Fruit fly (Drosophila melanogaster): ENCODE results near the gene Syn.

Gene Syn

DNA sequence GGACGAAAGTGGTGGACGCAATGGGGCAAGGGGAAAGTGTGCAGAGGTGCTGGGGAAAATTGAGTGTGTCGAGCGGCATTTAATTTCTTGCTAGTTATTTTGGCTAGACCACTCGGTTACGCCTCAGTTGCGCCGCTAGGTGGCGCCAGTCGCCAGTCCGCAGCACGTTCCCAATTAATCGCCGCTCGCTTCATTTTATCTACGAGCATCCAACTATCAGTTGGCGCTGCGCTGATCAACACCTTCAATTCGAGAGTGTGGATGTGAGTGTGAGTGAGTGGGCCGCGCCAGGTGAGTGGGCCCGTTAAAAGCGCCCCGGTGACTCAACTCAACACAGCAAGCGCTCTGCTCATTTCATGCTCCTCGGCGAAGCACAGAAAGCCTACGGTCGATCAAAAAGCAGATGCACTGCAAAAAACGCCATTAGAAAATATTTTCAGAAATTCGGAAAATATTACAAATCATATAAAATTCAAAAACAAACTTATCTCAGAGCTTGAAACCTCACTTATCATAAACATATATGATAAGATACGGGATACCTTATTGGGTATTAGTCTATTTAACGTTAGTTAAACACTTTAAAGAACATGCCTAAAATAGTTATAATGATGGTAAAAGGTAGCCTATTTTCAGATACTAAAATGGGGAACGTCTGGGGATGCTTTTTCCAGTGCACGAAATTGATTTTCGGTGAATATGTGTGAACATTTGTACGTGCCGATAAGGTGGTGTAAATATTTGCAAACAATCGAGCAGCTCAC is 77.8 kb downstream of the Syn start (continued):
- TF ChIP-seq emc (GFP tag; optimal IDR thresholded peaks at IDR 0.05) (peak; percentile 52), croc (GFP tag; conservative IDR thresholded peaks at IDR 0.05) (no peak; the same call in 2 of the 3 replicates), CG13894 (tag; optimal IDR thresholded peaks at IDR 0.05) (peak; percentile 64), ro (GFP tag; IDR thresholded peaks at IDR 0.05) (no peak), CG4328 (GFP tag; optimal IDR thresholded peaks at IDR 0.05) (peak; percentile 69), ewg (GFP tag; optimal IDR thresholded peaks at IDR 0.05) (peak; percentile 75), CG8281 (tag; optimal IDR thresholded peaks at IDR 0.05) (peak; percentile 57), slbo (GFP tag; IDR thresholded peaks at IDR 0.05) (peak; percentile 86), Gsc (GFP tag; IDR thresholded peaks at IDR 0.05) (no peak), NC2α (GFP tag; optimal IDR thresholded peaks at IDR 0.05) (peak; percentile 18), gcm2 (GFP tag; optimal IDR thresholded peaks at IDR 0.05) (peak; percentile 67), pita (GFP tag; optimal IDR thresholded peaks at IDR 0.05) (no peak), CkIIα-i1 (GFP tag; IDR thresholded peaks at IDR 0.05) (0 out of 2 replicates have a peak, but pooled peaks have one; percentile 30), Sox102F (GFP tag; optimal IDR thresholded peaks at IDR 0.05) (peak; percentile 91), GATAe (GFP tag; conservative IDR thresholded peaks at IDR 0.05) (0 out of 2 replicates have a peak, but pooled peaks have one; percentile 12), sob (GFP tag; IDR thresholded peaks at IDR 0.05) (peak; percentile 71), Dp (GFP tag; optimal IDR thresholded peaks at IDR 0.05) (no peak), NC2β (GFP tag; optimal IDR thresholded peaks at IDR 0.05) (peak; percentile 7), dimm (GFP tag; IDR thresholded peaks at IDR 0.05) (no peak), CG6813 (GFP tag; optimal IDR thresholded peaks at IDR 0.05) (peak; percentile 41), Mrtf (GFP tag; IDR thresholded peaks at IDR 0.05) (peak; percentile 66), ab (GFP tag; optimal IDR thresholded peaks at IDR 0.05) (peak; percentile 31), Aef1 (GFP tag; IDR thresholded peaks at IDR 0.05) (peak; percentile 74), corto (GFP tag; optimal IDR thresholded peaks at IDR 0.05) (peak; percentile 67), mld (GFP tag; IDR thresholded peaks at IDR 0.05; ENCODE audit: partially characterized antibody) (no peak), Mes4 (GFP tag; optimal IDR thresholded peaks at IDR 0.05) (peak; percentile 62), CG10959 (GFP tag; IDR thresholded peaks at IDR 0.05) (0 out of 2 replicates have a peak, but pooled peaks have one; percentile 10), CG7271 (tag; optimal IDR thresholded peaks at IDR 0.05) (no peak), odd (GFP tag; optimal IDR thresholded peaks at IDR 0.05) (peak; percentile 85), otp (GFP tag; IDR thresholded peaks at IDR 0.05) (no peak; the same call in 2 of the 3 replicates), CG3847 (GFP tag; IDR thresholded peaks at IDR 0.05) (peak; percentile 70), CG6854 (GFP tag; optimal IDR thresholded peaks at IDR 0.05) (peak; percentile 69), pzg (GFP tag; optimal IDR thresholded peaks at IDR 0.05) (no peak), ATbp (GFP tag; optimal IDR thresholded peaks at IDR 0.05) (peak; percentile 78), grau (tag; optimal IDR thresholded peaks at IDR 0.05) (peak; percentile 89), CG30403 (GFP tag; optimal IDR thresholded peaks at IDR 0.05) (peak; percentile 92), CG34376 (GFP tag; optimal IDR thresholded peaks at IDR 0.05) (peak; percentile 72), CG8359 (GFP tag; optimal IDR thresholded peaks at IDR 0.05; ENCODE audit: borderline replicate concordance) (peak; percentile 39), pros (GFP tag; optimal IDR thresholded peaks at IDR 0.05) (no peak), Sry-δ (GFP tag; optimal IDR thresholded peaks at IDR 0.05) (peak; percentile 49), Stat92E (GFP tag; optimal IDR thresholded peaks at IDR 0.05) (no peak), CG14014 (GFP tag; IDR thresholded peaks at IDR 0.05) (peak; percentile 70), gro (GFP tag; optimal IDR thresholded peaks at IDR 0.05) (peak; percentile 79), insv (GFP tag; optimal IDR thresholded peaks at IDR 0.05) (peak in 1 of 2 experiments; percentile 5), phol (tag; optimal IDR thresholded peaks at IDR 0.05) (peak; percentile 87), CG12104 (GFP tag; optimal IDR thresholded peaks at IDR 0.05) (peak; percentile 84), CG8089 (GFP tag; optimal IDR thresholded peaks at IDR 0.05) (peak; percentile 60), CG4424 (GFP tag; optimal IDR thresholded peaks at IDR 0.05) (peak; percentile 79)

Data from whole organism, embryonic.